Worm (Caenorhabditis elegans): ENCODE data around the gene rsd-2.

DNA sequence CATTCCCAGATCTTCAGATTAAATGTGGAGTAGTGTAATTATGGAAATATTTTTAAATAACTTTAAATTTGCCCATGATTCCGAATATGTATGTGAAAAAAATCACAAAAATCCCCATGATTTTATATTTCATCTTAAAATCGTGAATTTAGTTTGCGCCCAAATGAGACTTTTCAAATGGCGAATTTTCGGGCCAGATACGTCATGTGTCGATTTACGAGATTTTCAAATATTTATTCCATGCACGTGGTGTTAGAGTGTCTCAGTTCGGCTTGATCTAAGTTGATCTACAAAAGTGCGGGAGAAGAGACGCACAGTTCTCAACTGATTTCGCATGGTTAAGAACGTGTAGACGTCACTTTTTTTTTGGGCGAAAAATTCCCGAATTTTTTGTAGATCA, 57.6 kb downstream of the rsd-2 start, which contains the start of gene Y38H8A.1:
- no peak for TF ChIP-seq aly-2 (tag; optimal IDR thresholded peaks at IDR 0.05)
- no peak for TF ChIP-seq xbp-1 (tag; optimal IDR thresholded peaks at IDR 0.05)
- no peak for TF ChIP-seq sptf-1 (tag; optimal IDR thresholded peaks at IDR 0.05)
- no peak for TF ChIP-seq ceh-82 (tag; optimal IDR thresholded peaks at IDR 0.05)
- no peak for TF ChIP-seq zip-4 (GFP tag; optimal IDR thresholded peaks at IDR 0.05)
- no peak for TF ChIP-seq snpc-4 (tag; optimal IDR thresholded peaks at IDR 0.05)
- TF ChIP-seq unc-62 (GFP tag; optimal IDR thresholded peaks at IDR 0.05): no peak
- no peak for TF ChIP-seq rnt-1 (tag; optimal IDR thresholded peaks at IDR 0.05)
- no peak for TF ChIP-seq unc-130 (tag; optimal IDR thresholded peaks at IDR 0.05)
- TF ChIP-seq fos-1 (tag; optimal IDR thresholded peaks at IDR 0.05): no peak
- no peak for TF ChIP-seq dpl-1 (GFP tag; optimal IDR thresholded peaks at IDR 0.05)
- TF ChIP-seq ceh-8 (GFP tag; optimal IDR thresholded peaks at IDR 0.05): no peak
